Fruit fly (Drosophila melanogaster) whole organism, embryonic: ENCODE data around the gene RpL35.

Experiments used
- CG11504 ChIP-seq: fragments of 200-800 bp; sonication (Bioruptor generic); optimal IDR thresholded peaks from 3 replicates; lab custom pipeline; 2019; ENCODE audit warnings: missing biosample characterization, mild to moderate bottlenecking, missing genetic modification characterization, moderate library complexity
- CG17186 ChIP-seq: fragments of 200-800 bp; sonication (Bioruptor generic); optimal IDR thresholded peaks from 3 replicates; lab custom pipeline; 2017; ENCODE audit warnings: missing biosample characterization, missing genetic modification reagents, missing genetic modification characterization
- CG17385 ChIP-seq: fragments of 200-800 bp; sonication (Bioruptor generic); optimal IDR thresholded peaks from 3 replicates; lab custom pipeline; 2018; ENCODE audit warnings: missing biosample characterization, mild to moderate bottlenecking, missing genetic modification characterization
- CG18011 ChIP-seq: fragments of 200-800 bp; sonication (Bioruptor generic); optimal IDR thresholded peaks from 2 replicates; lab custom pipeline; 2017; ENCODE audit warnings: missing biosample characterization, missing genetic modification characterization, mild to moderate bottlenecking, moderate library complexity, missing genotype
- CG2116 ChIP-seq: fragments of 200-800 bp; sonication (Bioruptor generic); optimal IDR thresholded peaks from 3 replicates; lab custom pipeline; 2018; ENCODE audit warnings: missing biosample characterization, mild to moderate bottlenecking, missing genetic modification characterization
- CG30431 ChIP-seq: fragments of 200-800 bp; sonication (Bioruptor generic); optimal IDR thresholded peaks from 2 replicates; lab custom pipeline; 2017; ENCODE audit warnings: missing biosample characterization, missing genetic modification characterization
- CG34422 ChIP-seq: fragments of 200-800 bp; sonication (Bioruptor generic); IDR thresholded peaks from 3 replicates; pipeline ENCODE4 v1.3.6; 2022; ENCODE audit warnings: missing biosample characterization, missing genetic modification characterization
- CG43689 ChIP-seq: fragments of 200-800 bp; sonication (Bioruptor generic); IDR thresholded peaks from 2 replicates; pipeline ENCODE4 v1.3.6; 2022; ENCODE audit warnings: missing biosample characterization, missing genetic modification characterization
- CG4820 ChIP-seq: fragments of 200-800 bp; sonication (Bioruptor generic); optimal IDR thresholded peaks from 3 replicates; lab custom pipeline; 2016; ENCODE audit warnings: missing biosample characterization, missing genetic modification characterization
- CG6683 ChIP-seq: fragments of 200-800 bp; sonication (Bioruptor generic); optimal IDR thresholded peaks from 2 replicates; lab custom pipeline; 2017; ENCODE audit warnings: missing biosample characterization, mild to moderate bottlenecking, missing genetic modification characterization, missing genetic modification reagents
- CG7987 ChIP-seq: fragments of 200-800 bp; sonication (Bioruptor generic); optimal IDR thresholded peaks from 2 replicates; lab custom pipeline; 2018; ENCODE audit warnings: missing biosample characterization, mild to moderate bottlenecking, missing genetic modification characterization, moderate library complexity
- CG9609 ChIP-seq: fragments of 200-800 bp; sonication (Bioruptor generic); optimal IDR thresholded peaks from 3 replicates; lab custom pipeline; 2016; ENCODE audit warnings: missing biosample characterization, missing genetic modification characterization
- CG9932 ChIP-seq: fragments of 200-800 bp; sonication (Bioruptor generic); IDR thresholded peaks from 2 replicates; pipeline ENCODE4 v1.3.6; 2022; ENCODE audit warnings: missing biosample characterization, missing genetic modification characterization
- GATAe ChIP-seq: fragments of 200-800 bp; sonication (Bioruptor generic); conservative IDR thresholded peaks from 2 replicates; pipeline ENCODE4 v1.3.6; 2022; ENCODE audit warnings: missing biosample characterization, missing genetic modification characterization
- H2.0 ChIP-seq: fragments of 200-800 bp; sonication (Bioruptor generic); IDR thresholded peaks from 2 replicates; pipeline ENCODE4 v1.3.6; 2022; ENCODE audit warnings: missing biosample characterization, missing genetic modification characterization
- Hr3 ChIP-seq: fragments of 200-800 bp; sonication (Bioruptor generic); optimal IDR thresholded peaks from 3 replicates; lab custom pipeline; 2016; ENCODE audit warnings: missing biosample characterization, missing genetic modification characterization
- Jarid2 ChIP-seq: fragments of 200-800 bp; sonication (Bioruptor generic); optimal IDR thresholded peaks from 3 replicates; lab custom pipeline; 2017; ENCODE audit warnings: mild to moderate bottlenecking, missing biosample characterization, missing genetic modification reagents, missing genetic modification characterization
- Lim3 ChIP-seq: fragments of 200-800 bp; sonication (Bioruptor generic); IDR thresholded peaks from 2 replicates; pipeline ENCODE4 v1.3.6; 2022; ENCODE audit warnings: missing biosample characterization, missing genetic modification characterization
- MBD-R2 ChIP-seq: fragments of 200-800 bp; sonication (Bioruptor generic); IDR thresholded peaks from 2 replicates; pipeline ENCODE4 v1.3.6; 2022; ENCODE audit warnings: missing biosample characterization, missing genetic modification characterization
- Mad ChIP-seq: fragments of 200-800 bp; sonication (Bioruptor generic); optimal IDR thresholded peaks from 2 replicates; lab custom pipeline; 2016; ENCODE audit warnings: missing biosample characterization, missing genetic modification characterization
- Nf-YC ChIP-seq: fragments of 200-800 bp; optimal IDR thresholded peaks from 3 replicates; lab custom pipeline; 2019; ENCODE audit warnings: missing biosample characterization, mild to moderate bottlenecking, missing genetic modification characterization, moderate library complexity
- Pdp1 ChIP-seq, 2 experiments: fragments of 200-800 bp; sonication (Bioruptor generic); optimal IDR thresholded peaks; 3 replicates each; lab custom pipeline; 2016; ENCODE audit warnings: missing biosample characterization in 2 of 2, missing genetic modification characterization in 2 of 2, mild to moderate bottlenecking in 1 of 2, moderate library complexity in 1 of 2
- Sry-δ ChIP-seq: fragments of 200-800 bp; sonication (Bioruptor generic); optimal IDR thresholded peaks from 2 replicates; lab custom pipeline; 2016; ENCODE audit warnings: missing biosample characterization, missing genetic modification characterization
- Usf ChIP-seq: fragments of 200-800 bp; sonication (Bioruptor generic); optimal IDR thresholded peaks from 2 replicates; lab custom pipeline; 2017; ENCODE audit warnings: missing genotype, missing biosample characterization, missing genetic modification characterization
- Xrp1 ChIP-seq: fragments of 200-800 bp; sonication (Bioruptor generic); IDR thresholded peaks from 2 replicates; pipeline ENCODE4 v1.3.6; 2022; ENCODE audit warnings: missing biosample characterization, missing genetic modification characterization
- amos ChIP-seq: fragments of 200-800 bp; sonication (Bioruptor generic); IDR thresholded peaks from 2 replicates; pipeline ENCODE4 v1.3.6; 2022; ENCODE audit warnings: missing biosample characterization, missing genetic modification characterization; ENCODE audit not compliant: partially characterized antibody
- ash1 ChIP-seq: fragments of 200-800 bp; sonication (Bioruptor generic); optimal IDR thresholded peaks from 2 replicates; lab custom pipeline; 2018; ENCODE audit warnings: missing biosample characterization, mild to moderate bottlenecking, missing genetic modification characterization
- bab2 ChIP-seq: fragments of 200-800 bp; sonication (Bioruptor generic); optimal IDR thresholded peaks from 2 replicates; lab custom pipeline; 2016; ENCODE audit warnings: missing biosample characterization, missing genetic modification characterization
- danr ChIP-seq: fragments of 200-800 bp; sonication (Bioruptor generic); IDR thresholded peaks from 2 replicates; pipeline ENCODE4 v1.3.6; 2022; ENCODE audit warnings: missing biosample characterization, missing genetic modification characterization
- exex ChIP-seq: fragments of 200-800 bp; sonication (Bioruptor generic); optimal IDR thresholded peaks from 4 replicates; lab custom pipeline; 2018; ENCODE audit warnings: missing biosample characterization, mild to moderate bottlenecking, missing genetic modification characterization, moderate library complexity
- fd64A ChIP-seq: fragments of 200-800 bp; sonication (Bioruptor generic); optimal IDR thresholded peaks from 3 replicates; lab custom pipeline; 2018; ENCODE audit warnings: missing biosample characterization, mild to moderate bottlenecking, missing genetic modification characterization
- grn ChIP-seq: fragments of 200-800 bp; sonication (Bioruptor generic); optimal IDR thresholded peaks from 3 replicates; lab custom pipeline; 2017; ENCODE audit warnings: missing biosample characterization, missing genetic modification characterization
- hth ChIP-seq: fragments of >200 bp; optimal IDR thresholded peaks from 2 replicates; lab custom pipeline; 2017; ENCODE audit warnings: inconsistent platforms
- jumu ChIP-seq: fragments of 200-800 bp; sonication (Bioruptor generic); optimal IDR thresholded peaks from 3 replicates; lab custom pipeline; 2016; ENCODE audit warnings: missing biosample characterization, missing genetic modification characterization
- kni ChIP-seq: fragments of 200-800 bp; sonication (Bioruptor generic); optimal IDR thresholded peaks from 3 replicates; lab custom pipeline; 2017; ENCODE audit warnings: mild to moderate bottlenecking, missing biosample characterization, missing genetic modification reagents, missing genetic modification characterization
- knrl ChIP-seq: fragments of 200-800 bp; sonication (Bioruptor generic); IDR thresholded peaks from 3 replicates; pipeline ENCODE4 v1.3.6; 2022; ENCODE audit warnings: missing biosample characterization, missing genetic modification characterization; ENCODE audit not compliant: partially characterized antibody
- lab ChIP-seq: fragments of 200-800 bp; sonication (Bioruptor generic); optimal IDR thresholded peaks from 3 replicates; lab custom pipeline; 2017; ENCODE audit warnings: missing biosample characterization, missing genetic modification characterization, mild to moderate bottlenecking, moderate library complexity, missing genetic modification reagents
- luna ChIP-seq: fragments of 200-800 bp; sonication (Bioruptor generic); optimal IDR thresholded peaks from 2 replicates; lab custom pipeline; 2016; ENCODE audit warnings: missing biosample characterization, missing genetic modification characterization
- mirr ChIP-seq: fragments of 200-800 bp; sonication (Bioruptor generic); optimal IDR thresholded peaks from 3 replicates; lab custom pipeline; 2018; ENCODE audit warnings: missing biosample characterization, mild to moderate bottlenecking, missing genetic modification characterization
- nom ChIP-seq: fragments of 200-800 bp; sonication (Bioruptor generic); optimal IDR thresholded peaks from 2 replicates; lab custom pipeline; 2017; ENCODE audit warnings: missing biosample characterization, missing genetic modification characterization, mild to moderate bottlenecking, moderate library complexity, missing genetic modification reagents
- p53 ChIP-seq: fragments of 200-800 bp; sonication (Bioruptor generic); optimal IDR thresholded peaks from 2 replicates; lab custom pipeline; 2016; ENCODE audit warnings: missing biosample characterization, missing genetic modification characterization
- peb ChIP-seq: fragments of 200-800 bp; sonication (Bioruptor generic); IDR thresholded peaks from 2 replicates; pipeline ENCODE4 v1.3.6; 2022; ENCODE audit warnings: missing biosample characterization, missing genetic modification characterization
- pita ChIP-seq: fragments of 200-800 bp; sonication (Bioruptor generic); optimal IDR thresholded peaks from 2 replicates; lab custom pipeline; 2017; ENCODE audit warnings: missing biosample characterization, mild to moderate bottlenecking, missing genetic modification characterization
- prd ChIP-seq, 3 experiments: fragments of >200 bp in 2 of 3; fragments of 200-800 bp in 1 of 3; sonication (Bioruptor generic) in 1 of 3; optimal IDR thresholded peaks in 2 of 3; IDR thresholded peaks in 1 of 3; 2 replicates in 2 of 3; 3 replicates in 1 of 3; pipeline versions ENCODE4 v1.3.6 to Lab custom; 2017 to 2022; ENCODE audit warnings: missing biosample characterization in 1 of 3, missing genetic modification characterization in 1 of 3
- psq ChIP-seq: fragments of 200-800 bp; sonication (Bioruptor generic); optimal IDR thresholded peaks from 2 replicates; lab custom pipeline; 2017; ENCODE audit warnings: missing biosample characterization, missing genetic modification characterization
- stwl ChIP-seq: fragments of 200-800 bp; sonication (Bioruptor generic); optimal IDR thresholded peaks from 3 replicates; lab custom pipeline; 2018; ENCODE audit warnings: missing biosample characterization, mild to moderate bottlenecking, missing genetic modification characterization, moderate library complexity
- tna ChIP-seq: fragments of 200-800 bp; sonication (Bioruptor generic); IDR thresholded peaks from 2 replicates; pipeline ENCODE4 v1.3.6; 2022; ENCODE audit warnings: missing biosample characterization, missing genetic modification characterization; ENCODE audit not compliant: partially characterized antibody
- trh ChIP-seq: fragments of 200-800 bp; sonication (Bioruptor generic); optimal IDR thresholded peaks from 2 replicates; lab custom pipeline; 2016; ENCODE audit warnings: missing biosample characterization, missing genetic modification characterization
- tx ChIP-seq: fragments of 200-800 bp; sonication (Bioruptor generic); optimal IDR thresholded peaks from 2 replicates; lab custom pipeline; 2016; ENCODE audit warnings: missing biosample characterization, missing genetic modification characterization
- wdn ChIP-seq: fragments of 200-800 bp; sonication (Bioruptor generic); IDR thresholded peaks from 2 replicates; pipeline ENCODE4 v1.3.6; 2022; ENCODE audit warnings: missing biosample characterization, missing genetic modification characterization

Gene RpL35

dm6 chrX:5648437-5648959, 23.7 kb upstream of the RpL35 start, which contains the start of gene OtopLa (continued):
- peak; percentile 32 for TF ChIP-seq CG7987 (GFP tag; lab: Kevin White, UChicago)
- peak; percentile 80 for TF ChIP-seq peb (GFP tag; lab: Robert Waterston, UW)
- TF ChIP-seq exex (tag; lab: Kevin White, UChicago): peak; percentile 18
- peak; percentile 72 for TF ChIP-seq fd64A (GFP tag; lab: Kevin White, UChicago)
- peak; percentile 90 for TF ChIP-seq lab (GFP tag; lab: Kevin White, UChicago)
- TF ChIP-seq CG4820 (GFP tag; lab: Kevin White, UChicago): peak; percentile 85
- peak; percentile 71 for TF ChIP-seq CG9609 (GFP tag; lab: Kevin White, UChicago)
- no peak for TF ChIP-seq amos (GFP tag; lab: Robert Waterston, UW)
- TF ChIP-seq bab2 (GFP tag; lab: Kevin White, UChicago): peak; percentile 84
- TF ChIP-seq nom: peak; percentile 26
- TF ChIP-seq p53: peak; percentile 11
- TF ChIP-seq MBD-R2 (GFP tag; lab: Robert Waterston, UW): peak; percentile 47; the same call in 1 of the 2 replicates
- TF ChIP-seq wdn: peak; percentile 60; the same call in 1 of the 2 replicates
- peak; percentile 67 for TF ChIP-seq tx
- TF ChIP-seq Jarid2 (GFP tag; lab: Kevin White, UChicago): peak; percentile 41
- TF ChIP-seq Pdp1 (GFP tag; optimal IDR thresholded peaks at IDR 0.05; lab: Kevin White, UChicago): peak; percentile 86 to 87
- peak; percentile 27 for TF ChIP-seq CG2116
- TF ChIP-seq tna (GFP tag; lab: Robert Waterston, UW): no peak
- TF ChIP-seq jumu (GFP tag; lab: Kevin White, UChicago): peak; percentile 80
- TF ChIP-seq CG9932 (GFP tag; lab: Robert Waterston, UW): peak; percentile 66
- TF ChIP-seq danr: peak; percentile 58
- no peak for TF ChIP-seq grn (GFP tag; lab: Kevin White, UChicago)
- peak; percentile 31 for TF ChIP-seq Sry-δ
- TF ChIP-seq kni: no peak
- peak; percentile 72 for TF ChIP-seq CG6683 (GFP tag; lab: Kevin White, UChicago)
- peak; percentile 41; the same call in 1 of the 2 replicates for TF ChIP-seq GATAe
- peak; percentile 20 for TF ChIP-seq CG18011
- TF ChIP-seq pita (GFP tag; lab: Kevin White, UChicago): no peak
- no peak for TF ChIP-seq Nf-YC (tag; lab: Kevin White, UChicago)
- TF ChIP-seq ash1 (GFP tag; lab: Kevin White, UChicago): no peak
- peak; percentile 79 for TF ChIP-seq CG17385 (GFP tag; lab: Kevin White, UChicago)
- TF ChIP-seq Lim3 (GFP tag; lab: Robert Waterston, UW): peak; percentile 57
- peak; percentile 37 for TF ChIP-seq trh
- peak; percentile 71 for TF ChIP-seq CG30431 (GFP tag; lab: Kevin White, UChicago)
- peak; percentile 92 for TF ChIP-seq Xrp1
- TF ChIP-seq luna: peak; percentile 0
- TF ChIP-seq hth (lab: Kevin White, UChicago): no peak
- TF ChIP-seq CG17186 (GFP tag; lab: Kevin White, UChicago): peak; percentile 24
- no peak for TF ChIP-seq prd (optimal IDR thresholded peaks at IDR 0.05; lab: Kevin White, UChicago)
- peak; percentile 87 for TF ChIP-seq prd (GFP tag; IDR thresholded peaks at IDR 0.05; lab: Robert Waterston, UW)
- peak; percentile 36; the same call in 1 of the 2 replicates for TF ChIP-seq CG43689 (GFP tag; lab: Robert Waterston, UW)
- TF ChIP-seq Usf (GFP tag; lab: Kevin White, UChicago): peak; percentile 25
- TF ChIP-seq CG34422 (GFP tag; lab: Robert Waterston, UW): peak; percentile 88
- no peak for TF ChIP-seq mirr (GFP tag; lab: Kevin White, UChicago)
- TF ChIP-seq H2.0 (GFP tag; lab: Robert Waterston, UW): peak; percentile 83
- TF ChIP-seq knrl (GFP tag; lab: Robert Waterston, UW): no peak
- peak; percentile 9 for TF ChIP-seq stwl (tag; lab: Kevin White, UChicago)
- TF ChIP-seq Hr3 (GFP tag; lab: Kevin White, UChicago): peak; percentile 71
- peak; percentile 55 for TF ChIP-seq Mad (GFP tag; lab: Kevin White, UChicago)
- peak; percentile 68 for TF ChIP-seq psq (GFP tag; lab: Kevin White, UChicago)
- peak; percentile 88 for TF ChIP-seq CG11504 (tag; lab: Kevin White, UChicago)
